Fruit fly (Drosophila melanogaster) whole organism, pupa: ENCODE data around the gene Rcc1.

Experiments
- CG10348 ChIP-seq: fragments of 200-800 bp; sonication (Bioruptor generic); IDR thresholded peaks from 2 replicates; pipeline ENCODE4 v1.3.6; 2022; ENCODE audit warnings: missing biosample characterization, missing genetic modification characterization
- CG12605 ChIP-seq: fragments of 200-800 bp; sonication (Bioruptor generic); IDR thresholded peaks from 2 replicates; pipeline ENCODE4 v1.3.6; 2022; ENCODE audit warnings: missing biosample characterization, missing genetic modification characterization
- CG13204 ChIP-seq: fragments of 200-800 bp; sonication (Bioruptor generic); optimal IDR thresholded peaks from 2 replicates; lab custom pipeline; 2018; ENCODE audit warnings: missing biosample characterization, mild to moderate bottlenecking, missing genetic modification characterization, moderate library complexity
- CG14655 ChIP-seq: fragments of 200-800 bp; sonication (Bioruptor generic); optimal IDR thresholded peaks from 3 replicates; lab custom pipeline; 2017; ENCODE audit warnings: mild to moderate bottlenecking, missing biosample characterization, missing genetic modification reagents, missing genetic modification characterization
- CG15710 ChIP-seq: fragments of 200-800 bp; sonication (Bioruptor generic); optimal IDR thresholded peaks from 2 replicates; lab custom pipeline; 2018; ENCODE audit warnings: missing biosample characterization, mild to moderate bottlenecking, missing genetic modification characterization, moderate library complexity
- CG17806 ChIP-seq: fragments of 200-800 bp; sonication (Bioruptor generic); optimal IDR thresholded peaks from 2 replicates; lab custom pipeline; 2018; ENCODE audit warnings: missing biosample characterization, mild to moderate bottlenecking, missing genetic modification characterization, moderate library complexity
- CG32121 ChIP-seq: fragments of 200-800 bp; sonication (Bioruptor generic); IDR thresholded peaks from 2 replicates; pipeline ENCODE4 v1.3.6; 2022; ENCODE audit warnings: missing biosample characterization, missing genetic modification characterization
- CG34367 ChIP-seq: fragments of 200-800 bp; sonication (Bioruptor generic); optimal IDR thresholded peaks from 2 replicates; lab custom pipeline; 2018; ENCODE audit warnings: missing biosample characterization, mild to moderate bottlenecking, missing genetic modification characterization
- CG4496 ChIP-seq: fragments of 200-800 bp; sonication (Bioruptor generic); IDR thresholded peaks from 3 replicates; pipeline ENCODE4 v1.3.6; 2022; ENCODE audit warnings: missing biosample characterization, missing genetic modification characterization
- CG8159 ChIP-seq: fragments of 200-800 bp; sonication (Bioruptor generic); optimal IDR thresholded peaks from 3 replicates; lab custom pipeline; 2018; ENCODE audit warnings: missing biosample characterization, mild to moderate bottlenecking, missing genetic modification characterization, moderate library complexity
- CG8301 ChIP-seq: fragments of 200-800 bp; sonication (Bioruptor generic); optimal IDR thresholded peaks from 2 replicates; lab custom pipeline; 2018; ENCODE audit warnings: missing biosample characterization, mild to moderate bottlenecking, missing genetic modification characterization
- CG9948 ChIP-seq: fragments of 200-800 bp; sonication (Bioruptor generic); optimal IDR thresholded peaks from 2 replicates; lab custom pipeline; 2018; ENCODE audit warnings: missing biosample characterization, mild to moderate bottlenecking, missing genetic modification characterization, moderate library complexity
- D1 ChIP-seq: fragments of 200-800 bp; sonication (Bioruptor generic); optimal IDR thresholded peaks from 2 replicates; lab custom pipeline; 2018; ENCODE audit warnings: missing biosample characterization, mild to moderate bottlenecking, missing genetic modification characterization, moderate library complexity
- EcR ChIP-seq: fragments of 200-800 bp; sonication (Bioruptor generic); optimal IDR thresholded peaks from 3 replicates; lab custom pipeline; 2019; ENCODE audit warnings: missing biosample characterization, missing genetic modification characterization, mild to moderate bottlenecking, moderate library complexity, missing genetic modification reagents
- Ets98B ChIP-seq: fragments of 200-800 bp; sonication (Bioruptor generic); IDR thresholded peaks from 2 replicates; pipeline ENCODE4 v1.3.6; 2022; ENCODE audit warnings: missing biosample characterization, missing genetic modification characterization
- Pif1A ChIP-seq: fragments of 200-800 bp; sonication (Bioruptor generic); optimal IDR thresholded peaks from 3 replicates; lab custom pipeline; 2016; ENCODE audit warnings: missing biosample characterization, missing genetic modification characterization
- Pif1B ChIP-seq: fragments of 200-800 bp; sonication (Bioruptor generic); optimal IDR thresholded peaks from 3 replicates; lab custom pipeline; 2016; ENCODE audit warnings: missing biosample characterization, missing genetic modification characterization
- Snoo ChIP-seq: fragments of 200-800 bp; sonication (Bioruptor generic); optimal IDR thresholded peaks from 3 replicates; lab custom pipeline; 2017; ENCODE audit warnings: missing biosample characterization, mild to moderate bottlenecking, missing genetic modification characterization, inconsistent platforms
- fd96Ca ChIP-seq: fragments of 200-800 bp; sonication (Bioruptor generic); IDR thresholded peaks from 3 replicates; pipeline ENCODE4 v1.3.6; 2022; ENCODE audit warnings: missing biosample characterization, missing genetic modification characterization
- gl ChIP-seq: fragments of 200-800 bp; sonication (Bioruptor generic); optimal IDR thresholded peaks from 2 replicates; lab custom pipeline; 2018; ENCODE audit warnings: missing biosample characterization, mild to moderate bottlenecking, missing genetic modification characterization
- rn ChIP-seq: fragments of 200-800 bp; sonication (Bioruptor generic); IDR thresholded peaks from 2 replicates; pipeline ENCODE4 v1.3.6; 2022; ENCODE audit warnings: missing biosample characterization, missing genetic modification characterization

Rcc1 gene

dm6 chr3L:5921216-5921615 lies 11.4 kb downstream of the Rcc1 start, which contains the start of gene PXo:
PXo (minus strand) TSS chr3L:5921316.
- TF ChIP-seq CG17806 (tag; lab: Kevin White, UChicago): no peak
- no peak for TF ChIP-seq CG10348 (GFP tag; lab: Robert Waterston, UW)
- TF ChIP-seq CG12605 (GFP tag; lab: Robert Waterston, UW): no peak
- TF ChIP-seq Ets98B (GFP tag; lab: Robert Waterston, UW): no peak
- no peak for TF ChIP-seq CG14655 (GFP tag; lab: Kevin White, UChicago)
- no peak for TF ChIP-seq CG34367 (tag; lab: Kevin White, UChicago)
- TF ChIP-seq EcR (GFP tag; lab: Kevin White, UChicago): no peak
- no peak for TF ChIP-seq Pif1B
- no peak for TF ChIP-seq CG8301 (tag; lab: Kevin White, UChicago)
- no peak for TF ChIP-seq CG4496 (GFP tag; lab: Robert Waterston, UW)
- no peak for TF ChIP-seq CG15710 (tag; lab: Kevin White, UChicago)
- TF ChIP-seq CG9948 (tag; lab: Kevin White, UChicago): no peak
- no peak for TF ChIP-seq CG13204 (GFP tag; lab: Kevin White, UChicago)
- TF ChIP-seq, all 21 proteins: peak for 0

DNA sequence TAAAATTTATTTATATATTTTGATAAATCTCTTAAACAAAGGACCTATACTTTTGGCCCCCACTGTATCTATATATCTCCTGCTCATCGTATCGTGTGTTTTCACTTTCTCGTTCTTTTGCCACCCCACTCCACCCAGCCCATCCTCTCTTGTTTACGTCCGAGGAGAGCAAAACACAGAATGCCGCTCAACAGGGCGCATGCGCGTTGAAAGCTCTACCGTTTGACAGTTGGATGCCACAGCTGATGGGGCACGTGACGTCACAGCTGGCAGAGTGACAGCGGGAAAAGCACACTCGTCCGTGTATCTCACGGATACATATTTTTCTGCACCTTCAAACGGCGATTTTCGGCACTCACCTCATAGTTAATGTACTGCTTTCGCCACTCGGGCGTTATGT lies 11.8 kb downstream of the Rcc1 start:
- TF ChIP-seq CG9948 (tag; lab: Kevin White, UChicago) (no peak), CG8301 (tag; lab: Kevin White, UChicago) (no peak), CG13204 (GFP tag; lab: Kevin White, UChicago) (no peak), Pif1B (no peak), EcR (GFP tag; lab: Kevin White, UChicago) (no peak), fd96Ca (no peak), Pif1A (GFP tag; lab: Kevin White, UChicago) (no peak), Ets98B (GFP tag; lab: Robert Waterston, UW) (no peak), CG32121 (GFP tag; lab: Robert Waterston, UW) (no peak), CG8159 (tag; lab: Kevin White, UChicago) (no peak), CG12605 (GFP tag; lab: Robert Waterston, UW) (no peak), Snoo (tag; lab: Kevin White, UChicago) (no peak), CG17806 (tag; lab: Kevin White, UChicago) (no peak), gl (tag; lab: Kevin White, UChicago) (no peak), CG14655 (GFP tag; lab: Kevin White, UChicago) (no peak), CG4496 (GFP tag; lab: Robert Waterston, UW) (no peak), D1 (no peak), CG10348 (GFP tag; lab: Robert Waterston, UW) (no peak), rn (no peak), CG15710 (tag; lab: Kevin White, UChicago) (no peak)

dm6 chr3L:5907077-5907476 lies 25.5 kb downstream of the Rcc1 start, which contains the start of gene CG13288:
CG13288 (plus strand) TSS chr3L:5907381.
- TF ChIP-seq gl (tag; lab: Kevin White, UChicago): no peak
- peak; percentile 85 for TF ChIP-seq CG12605 (GFP tag; lab: Robert Waterston, UW)

- no peak for TF ChIP-seq CG14655 (GFP tag; lab: Kevin White, UChicago)
- no peak for TF ChIP-seq CG13204 (GFP tag; lab: Kevin White, UChicago)
- TF ChIP-seq CG17806 (tag; lab: Kevin White, UChicago): no peak
- TF ChIP-seq CG32121 (GFP tag; lab: Robert Waterston, UW): no peak
- TF ChIP-seq CG10348 (GFP tag; lab: Robert Waterston, UW): no peak
- TF ChIP-seq D1: no peak
- no peak for TF ChIP-seq EcR (GFP tag; lab: Kevin White, UChicago)
- TF ChIP-seq fd96Ca: no peak
- TF ChIP-seq CG9948 (tag; lab: Kevin White, UChicago): no peak
- no peak for TF ChIP-seq gl (tag; lab: Kevin White, UChicago)
- TF ChIP-seq, all 21 proteins: peak for 0
Observed at dm6 chr3L:5906599-5906998, 26.0 kb downstream of the Rcc1 start, which contains the start of gene CG10486. CG10486 (minus strand) TSS chr3L:5906699.

DNA sequence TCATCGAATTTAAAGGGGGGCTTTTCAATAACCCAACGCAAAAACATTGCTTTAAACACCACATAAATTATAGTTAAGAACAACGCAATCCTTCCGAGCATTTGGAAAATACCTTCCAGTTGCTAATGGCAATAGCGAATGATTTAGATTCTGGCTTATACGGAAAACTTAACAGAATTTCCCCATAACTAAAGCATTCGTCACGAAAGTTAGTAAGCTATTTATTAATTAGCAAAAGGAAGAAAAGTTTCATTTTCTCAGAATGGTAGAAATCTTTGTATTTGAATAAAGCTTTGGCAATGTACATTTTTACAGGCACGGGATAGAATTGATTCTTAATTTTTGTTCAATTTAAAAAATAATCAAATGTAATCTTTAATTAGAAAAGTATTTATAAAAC lies 28.6 kb downstream of the Rcc1 start, which contains the start of gene CG32413:
Gene CG32413 (minus strand): TSS at position 101 of the 400 bp plus-strand sequence.
- TF ChIP-seq CG8159 (tag; lab: Kevin White, UChicago) (no peak), Pif1A (GFP tag; lab: Kevin White, UChicago) (no peak), CG13204 (GFP tag; lab: Kevin White, UChicago) (no peak), CG12605 (GFP tag; lab: Robert Waterston, UW) (no peak), CG17806 (tag; lab: Kevin White, UChicago) (no peak), CG9948 (tag; lab: Kevin White, UChicago) (no peak), CG4496 (GFP tag; lab: Robert Waterston, UW) (no peak), CG15710 (tag; lab: Kevin White, UChicago) (no peak), CG14655 (GFP tag; lab: Kevin White, UChicago) (no peak), rn (no peak), D1 (no peak)
- TF ChIP-seq, all 21 proteins: peak for 0

- TF ChIP-seq CG4496 (GFP tag; lab: Robert Waterston, UW) (0 out of 3 replicates have a peak, but pooled peaks have one; percentile 47), CG8301 (tag; lab: Kevin White, UChicago) (no peak)
Observed at dm6 chr3L:5902189-5902765, 30.3 kb downstream of the Rcc1 start, which contains the start of gene QC. QC (minus strand) TSS chr3L:5902456.
